Fruit fly (Drosophila melanogaster) whole organism, pupa: ENCODE data around the gene CG34367.
A peak's percentile ranks its signal among the peaks of the same experiment; 100 is the strongest.

ENCODE experiments used
- CG12605 ChIP-seq: fragments of 200-800 bp; sonication (Bioruptor generic); IDR thresholded peaks from 2 replicates; pipeline ENCODE4 v1.3.6; 2022; ENCODE audit warnings: missing biosample characterization, missing genetic modification characterization
- CG8301 ChIP-seq: fragments of 200-800 bp; sonication (Bioruptor generic); optimal IDR thresholded peaks from 2 replicates; lab custom pipeline; 2018; ENCODE audit warnings: missing biosample characterization, mild to moderate bottlenecking, missing genetic modification characterization
- D1 ChIP-seq: fragments of 200-800 bp; sonication (Bioruptor generic); optimal IDR thresholded peaks from 2 replicates; lab custom pipeline; 2018; ENCODE audit warnings: missing biosample characterization, mild to moderate bottlenecking, missing genetic modification characterization, moderate library complexity
- EcR ChIP-seq: fragments of 200-800 bp; sonication (Bioruptor generic); optimal IDR thresholded peaks from 3 replicates; lab custom pipeline; 2019; ENCODE audit warnings: missing biosample characterization, missing genetic modification characterization, mild to moderate bottlenecking, moderate library complexity, missing genetic modification reagents
- fd96Ca ChIP-seq: fragments of 200-800 bp; sonication (Bioruptor generic); IDR thresholded peaks from 3 replicates; pipeline ENCODE4 v1.3.6; 2022; ENCODE audit warnings: missing biosample characterization, missing genetic modification characterization
- gl ChIP-seq: fragments of 200-800 bp; sonication (Bioruptor generic); optimal IDR thresholded peaks from 2 replicates; lab custom pipeline; 2018; ENCODE audit warnings: missing biosample characterization, mild to moderate bottlenecking, missing genetic modification characterization

DNA sequence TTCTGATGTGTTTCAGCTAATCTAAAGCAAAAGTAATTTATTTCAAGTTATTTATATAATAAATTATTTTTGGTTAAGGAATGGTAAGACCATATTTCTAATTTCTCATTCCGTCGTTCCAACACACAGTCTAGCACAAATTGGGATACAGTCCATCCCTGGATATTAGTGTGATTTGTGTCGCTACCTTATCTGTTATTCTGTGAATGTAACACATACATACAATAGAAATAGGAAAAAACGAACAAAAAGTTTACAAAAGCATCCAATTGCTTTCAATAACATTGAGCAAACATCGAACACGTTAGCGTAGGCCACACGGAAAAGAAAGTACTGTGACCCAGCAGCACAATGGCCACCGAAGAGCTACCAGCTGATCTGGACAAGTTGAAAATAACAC is 12.8 kb upstream of the CG34367 start, which contains the start of gene CG5056:
- TF ChIP-seq EcR (GFP tag; lab: Kevin White, UChicago) (no peak), D1 (tag; lab: Kevin White, UChicago) (no peak), CG12605 (GFP tag; lab: Robert Waterston, UW) (peak; percentile 11; the same call in 1 of the 2 replicates), fd96Ca (GFP tag; lab: Robert Waterston, UW) (no peak), CG8301 (no peak), gl (tag; lab: Kevin White, UChicago) (peak; percentile 57)
